Worm (Caenorhabditis elegans): ENCODE measurements around the gene C30G12.2.
A peak's percentile ranks its signal among the peaks of the same experiment; 100 is the strongest.

C30G12.2 gene

ce11 chrII:7277257-7277656, 13.0 kb upstream of the C30G12.2 start:
- peak; percentile 8 for TF ChIP-seq ztf-7 (tag; optimal IDR thresholded peaks at IDR 0.05)
- no peak for TF ChIP-seq daf-16 (GFP tag; optimal IDR thresholded peaks at IDR 0.05)
- peak; percentile 99 for TF ChIP-seq daf-16 (tag; optimal IDR thresholded peaks at IDR 0.05)
- TF ChIP-seq hlh-11 (tag; optimal IDR thresholded peaks at IDR 0.05), result peak; percentile 80
- no peak for TF ChIP-seq ceh-44 (GFP tag; IDR thresholded peaks at IDR 0.05)
- peak; percentile 74 for TF ChIP-seq nhr-28 (tag; optimal IDR thresholded peaks at IDR 0.05)
- TF ChIP-seq pqm-1 (tag; optimal IDR thresholded peaks at IDR 0.05), result peak; percentile 9
- TF ChIP-seq lsy-2 (tag; optimal IDR thresholded peaks at IDR 0.05), result peak in 1 of 2 experiments; percentile 11
- no peak for TF ChIP-seq snpc-1.2 (GFP tag; IDR thresholded peaks at IDR 0.05)
- peak; percentile 78 for TF ChIP-seq dve-1 (tag; optimal IDR thresholded peaks at IDR 0.05; ENCODE audit: insufficient read depth)
- peak; percentile 31 for TF ChIP-seq hlh-30 (tag; optimal IDR thresholded peaks at IDR 0.05; ENCODE audit: insufficient read depth)
- TF ChIP-seq dmd-6 (GFP tag; IDR thresholded peaks at IDR 0.05), result peak; percentile 81
- TF ChIP-seq nhr-102 (tag; optimal IDR thresholded peaks at IDR 0.05), result peak; percentile 84
- peak; percentile 14 for TF ChIP-seq mxl-3 (GFP tag; optimal IDR thresholded peaks at IDR 0.05)
- TF ChIP-seq unc-62 (GFP tag; optimal IDR thresholded peaks at IDR 0.05 in 1 of 2), result peak in 1 of 2 experiments; percentile 31
- TF ChIP-seq unc-62 (tag; optimal IDR thresholded peaks at IDR 0.05), result no peak
- no peak for TF ChIP-seq skn-1 (tag; optimal IDR thresholded peaks at IDR 0.05)
- no peak for TF ChIP-seq D1046.2 (GFP tag; IDR thresholded peaks at IDR 0.05)
- TF ChIP-seq zip-2 (tag; optimal IDR thresholded peaks at IDR 0.05), result no peak
- TF ChIP-seq tra-1 (GFP tag; IDR thresholded peaks at IDR 0.05), result peak; percentile 13; the same call in 1 of the 2 replicates
- peak; percentile 92 for TF ChIP-seq php-3 (GFP tag; IDR thresholded peaks at IDR 0.05)
- peak; percentile 83 for TF ChIP-seq nhr-48 (tag; optimal IDR thresholded peaks at IDR 0.05)
- peak in 1 of 2 experiments; percentile 21 for TF ChIP-seq mdl-1 (tag; optimal IDR thresholded peaks at IDR 0.05)

DNA sequence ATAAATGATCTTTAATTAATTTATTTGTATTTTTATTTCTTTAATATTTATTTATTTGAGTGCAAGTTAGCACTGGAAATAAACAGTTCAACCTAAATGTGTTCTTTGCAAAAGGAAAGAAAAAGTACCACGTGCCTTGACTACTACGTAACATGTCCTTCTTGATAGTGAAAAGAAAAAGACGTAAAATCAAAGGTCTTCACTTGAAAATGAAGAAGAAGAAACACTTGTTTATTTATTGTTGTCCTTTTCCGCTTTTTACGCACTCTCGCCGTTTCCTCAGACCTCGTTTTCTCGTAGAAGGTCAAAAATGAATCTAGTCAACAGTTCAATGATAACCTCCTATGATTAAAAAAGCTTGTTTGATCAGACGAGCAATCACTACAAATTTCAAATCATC, 12.3 kb upstream of the C30G12.2 start:
- TF ChIP-seq ceh-44 (GFP tag; IDR thresholded peaks at IDR 0.05) (no peak), dve-1 (tag; optimal IDR thresholded peaks at IDR 0.05; ENCODE audit: insufficient read depth) (peak; percentile 26), php-3 (GFP tag; IDR thresholded peaks at IDR 0.05) (no peak), lsy-2 (tag; optimal IDR thresholded peaks at IDR 0.05) (peak in 1 of 2 experiments; percentile 16), hlh-30 (tag; optimal IDR thresholded peaks at IDR 0.05; ENCODE audit: insufficient read depth) (peak; percentile 38), mdl-1 (tag; optimal IDR thresholded peaks at IDR 0.05) (peak in 1 of 2 experiments; percentile 23), hlh-11 (tag; optimal IDR thresholded peaks at IDR 0.05) (peak; percentile 3), nhr-10 (tag; optimal IDR thresholded peaks at IDR 0.05) (no peak), daf-16 (GFP tag; optimal IDR thresholded peaks at IDR 0.05) (no peak), daf-16 (tag; optimal IDR thresholded peaks at IDR 0.05) (peak; percentile 39), nhr-28 (tag; optimal IDR thresholded peaks at IDR 0.05) (peak; percentile 56)

DNA sequence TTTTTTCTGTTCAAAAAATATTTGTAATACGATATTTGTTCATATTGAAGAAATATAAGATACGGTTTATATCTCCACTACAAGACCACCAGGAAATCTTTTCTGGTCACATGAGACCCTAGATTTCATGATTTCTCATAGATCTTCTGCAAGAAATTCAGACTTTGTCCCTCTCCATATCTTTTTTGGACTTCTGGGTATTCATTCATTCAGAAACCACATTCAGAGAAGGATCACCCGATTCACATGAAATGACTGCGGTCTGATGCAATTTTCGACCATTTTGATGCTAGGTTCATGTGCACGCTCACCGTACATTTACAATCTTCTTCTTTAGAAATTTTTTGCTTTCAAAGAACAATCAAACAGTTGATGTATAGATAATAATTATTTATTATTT, 10.4 kb upstream of the C30G12.2 start:
- TF ChIP-seq ctbp-1 (GFP tag; IDR thresholded peaks at IDR 0.05) (no peak), F44E2.7 (GFP tag; IDR thresholded peaks at IDR 0.05) (no peak), attf-4 (tag; optimal IDR thresholded peaks at IDR 0.05) (no peak), unc-62 (GFP tag; optimal IDR thresholded peaks at IDR 0.05 in 1 of 2) (peak in 1 of 2 experiments; percentile 63), unc-62 (tag; optimal IDR thresholded peaks at IDR 0.05) (no peak), dmd-8 (GFP tag; IDR thresholded peaks at IDR 0.05) (no peak), lim-7 (GFP tag; IDR thresholded peaks at IDR 0.05) (no peak), pqm-1 (tag; optimal IDR thresholded peaks at IDR 0.05) (no peak), mdl-1 (tag; optimal IDR thresholded peaks at IDR 0.05) (peak in 1 of 2 experiments; percentile 67), madf-9 (GFP tag; conservative IDR thresholded peaks at IDR 0.05) (no peak), duxl-1 (tag; optimal IDR thresholded peaks at IDR 0.05; ENCODE audit: poor library complexity) (no peak), ceh-44 (GFP tag; IDR thresholded peaks at IDR 0.05) (no peak), nhr-28 (tag; optimal IDR thresholded peaks at IDR 0.05) (peak; percentile 73), dmd-6 (GFP tag; IDR thresholded peaks at IDR 0.05) (no peak), F26F4.8 (GFP tag; conservative IDR thresholded peaks at IDR 0.05) (no peak), T26A8.4 (GFP tag; IDR thresholded peaks at IDR 0.05) (no peak), ama-1 (optimal IDR thresholded peaks at IDR 0.05) (no peak), hlh-11 (tag; optimal IDR thresholded peaks at IDR 0.05) (peak; percentile 51), zip-11 (GFP tag; IDR thresholded peaks at IDR 0.05) (no peak), nhr-6 (tag; optimal IDR thresholded peaks at IDR 0.05) (no peak), hlh-30 (tag; optimal IDR thresholded peaks at IDR 0.05; ENCODE audit: insufficient read depth) (peak; percentile 38), dve-1 (tag; optimal IDR thresholded peaks at IDR 0.05; ENCODE audit: insufficient read depth) (no peak), ceh-62 (tag; optimal IDR thresholded peaks at IDR 0.05) (no peak)
